Worm (Caenorhabditis elegans) whole organism, L4/young adult: ENCODE data around the gene B0001.2.
A peak's percentile ranks its signal among the peaks of the same experiment; 100 is the strongest.
"Not testable (repeated sequence)": the region's sequence is repeated elsewhere in the genome, so short reads cannot be mapped to it uniquely, and the experiment has no call there.

Source experiments
- W03F9.2 ChIP-seq: fragments of 150-350 bp; optimal IDR thresholded peaks from 2 replicates; lab custom pipeline; 2014; ENCODE audit warnings: missing biosample characterization, missing genetic modification characterization
- dao-5 ChIP-seq: sonication (generic microtip); optimal IDR thresholded peaks from 2 replicates; lab custom pipeline; 2016; ENCODE audit warnings: missing genotype, missing genetic modification characterization, moderate library complexity, missing compliant biosample characterization
- him-1 ChIP-seq: sonication (generic microtip); optimal IDR thresholded peaks from 2 replicates; lab custom pipeline; 2016; ENCODE audit warnings: missing genotype, missing genetic modification reagents, missing genetic modification characterization, missing compliant biosample characterization

Gene B0001.2

ce11 chrIV:12150877-12151276 lies at the start of gene B0001.2:
Gene B0001.2 (minus strand): TSS chrIV:12150977.
- no peak for TF ChIP-seq W03F9.2
- no peak for TF ChIP-seq dao-5 (tag; lab: Kevin White, UChicago)

DNA sequence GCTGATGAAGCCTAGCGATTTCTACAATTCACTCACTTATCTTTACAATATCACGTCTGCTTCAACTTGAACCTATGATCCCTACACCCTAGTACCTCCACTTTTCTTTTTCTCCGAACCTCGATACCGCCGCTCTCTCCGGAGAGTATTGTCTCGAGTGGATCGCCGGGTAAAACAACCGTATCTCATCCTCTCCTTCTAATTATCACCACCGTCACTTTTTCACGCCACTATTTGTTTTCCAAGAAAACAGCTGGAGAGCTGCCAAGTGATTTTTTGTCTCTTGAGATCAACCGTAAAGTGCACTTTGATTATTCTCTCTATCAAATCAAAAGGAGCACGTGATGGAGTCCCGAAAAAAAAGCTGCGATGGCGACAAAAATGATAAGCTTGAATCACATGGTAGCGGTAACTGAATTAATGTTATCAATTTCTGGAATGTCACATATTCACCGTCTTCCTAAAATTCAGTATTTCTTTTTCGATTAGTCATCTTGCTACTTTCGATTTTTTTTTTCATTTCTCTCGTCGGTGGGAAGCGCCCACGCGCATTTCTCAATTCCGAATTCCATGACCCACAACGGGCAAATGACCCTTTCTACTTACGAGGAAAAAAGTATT lies 48.9 kb upstream of the B0001.2 start:
- TF ChIP-seq W03F9.2 (no peak), him-1 (no peak), dao-5 (tag; lab: Kevin White, UChicago) (no peak)

DNA sequence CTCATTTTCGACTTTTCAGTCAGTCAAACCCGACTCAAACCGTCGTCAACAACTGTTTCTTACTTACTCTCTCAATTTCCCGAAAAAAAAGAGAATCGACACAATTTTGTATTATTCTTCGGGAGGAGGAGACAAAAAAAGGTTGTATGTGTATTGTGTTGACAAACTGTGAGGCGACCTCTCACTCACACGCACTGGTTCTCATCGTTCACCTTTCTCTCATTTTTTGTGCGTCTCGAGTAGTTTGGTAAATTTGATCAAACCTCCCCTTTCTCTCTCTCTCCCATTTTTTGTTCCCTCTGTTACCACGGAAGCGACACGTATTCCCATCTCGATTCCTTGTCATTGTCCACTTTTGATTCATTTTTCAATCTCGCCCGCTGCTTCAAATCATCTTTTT lies 48.0 kb upstream of the B0001.2 start:
- no peak for TF ChIP-seq W03F9.2
- no peak for TF ChIP-seq dao-5 (tag; lab: Kevin White, UChicago)
- no peak for TF ChIP-seq him-1

ce11 chrIV:12197679-12198078 lies 46.9 kb upstream of the B0001.2 start:
- TF ChIP-seq dao-5 (tag; lab: Kevin White, UChicago), result no peak
- TF ChIP-seq W03F9.2, result no peak
- no peak for TF ChIP-seq him-1

DNA sequence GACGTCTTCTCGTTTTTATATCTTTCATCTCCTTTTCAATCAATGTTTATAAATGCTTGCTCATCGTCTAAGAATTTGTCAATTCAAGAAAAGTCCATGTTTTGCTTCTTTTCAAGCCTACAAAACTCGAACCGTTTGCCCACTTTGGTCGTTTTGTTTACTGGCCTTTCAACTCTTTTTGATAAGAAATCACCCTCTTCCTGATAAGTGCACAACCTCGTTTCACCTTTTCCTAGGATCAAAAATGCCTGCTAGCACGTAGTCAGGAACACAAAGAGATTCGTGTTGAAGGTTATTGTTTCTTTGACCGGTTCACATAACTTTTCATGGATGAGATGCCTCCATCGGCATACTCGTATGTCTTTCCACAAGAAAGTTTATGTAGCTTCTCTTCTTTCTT lies 45.8 kb upstream of the B0001.2 start:
- no peak for TF ChIP-seq W03F9.2
- TF ChIP-seq him-1, result no peak
- no peak for TF ChIP-seq dao-5 (tag; lab: Kevin White, UChicago)

DNA sequence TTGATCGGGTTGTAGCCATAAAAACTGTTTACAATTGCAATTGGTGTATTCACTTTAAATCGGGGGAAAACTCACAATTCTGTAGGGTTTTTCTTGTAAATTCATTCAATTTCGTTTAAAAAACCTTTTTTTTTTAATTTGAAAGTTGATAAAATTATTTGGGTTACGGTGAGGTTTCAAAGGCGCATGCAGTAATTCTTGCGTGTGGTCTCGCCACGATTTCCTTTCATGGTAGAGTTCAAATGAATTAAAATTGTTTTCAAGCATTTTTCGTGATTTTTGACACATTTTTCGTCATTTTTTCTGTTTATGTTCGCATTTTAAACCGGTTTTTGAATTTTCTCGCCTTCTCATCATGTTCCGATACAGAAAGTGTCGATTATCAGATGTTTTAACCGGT lies 43.9 kb upstream of the B0001.2 start:
- no peak for TF ChIP-seq dao-5 (tag; lab: Kevin White, UChicago)
- TF ChIP-seq W03F9.2, result peak; percentile 12

DNA sequence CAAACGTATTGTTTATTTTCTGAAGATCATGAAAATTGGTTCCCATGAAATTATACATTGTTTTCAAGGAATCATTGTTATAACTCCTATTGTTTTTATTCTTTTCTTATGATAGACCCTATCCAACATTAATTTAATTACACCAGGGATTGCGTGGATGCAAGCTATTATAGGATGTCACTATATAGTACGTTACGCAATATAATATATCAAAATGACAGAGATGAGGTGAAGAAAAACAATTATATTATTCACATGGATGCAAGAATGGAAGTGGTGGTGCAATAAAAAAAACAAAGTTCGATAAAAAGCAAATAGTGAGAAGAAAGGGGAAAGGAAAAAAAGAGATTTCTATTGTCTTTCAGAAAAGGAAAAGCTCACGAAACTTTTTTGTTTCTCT lies 42.6 kb upstream of the B0001.2 start:
- TF ChIP-seq him-1 (no peak), W03F9.2 (no peak), dao-5 (tag; lab: Kevin White, UChicago) (no peak)

ce11 chrIV:12192104-12192763 lies 41.5 kb upstream of the B0001.2 start:
- TF ChIP-seq him-1 (no peak), W03F9.2 (no peak)

ce11 chrIV:12178235-12178634 lies 27.5 kb upstream of the B0001.2 start, which contains the start of gene nlr-1:
Gene nlr-1 (minus strand): TSS chrIV:12178335.
- TF ChIP-seq W03F9.2; him-1; dao-5 (tag; lab: Kevin White, UChicago): not testable (repeated sequence)

ce11 chrIV:12167944-12168343 lies 17.2 kb upstream of the B0001.2 start, which contains the start of gene F20B10.3:
Gene F20B10.3 (plus strand): TSS chrIV:12168244.
- TF ChIP-seq W03F9.2 (no peak), him-1 (no peak), dao-5 (tag; lab: Kevin White, UChicago) (no peak)

- TF ChIP-seq dao-5 (tag; lab: Kevin White, UChicago) (no peak), W03F9.2 (no peak), him-1 (no peak)
These were observed 14.8 kb upstream of the B0001.2 start for ce11 chrIV:12165432-12166078.

DNA sequence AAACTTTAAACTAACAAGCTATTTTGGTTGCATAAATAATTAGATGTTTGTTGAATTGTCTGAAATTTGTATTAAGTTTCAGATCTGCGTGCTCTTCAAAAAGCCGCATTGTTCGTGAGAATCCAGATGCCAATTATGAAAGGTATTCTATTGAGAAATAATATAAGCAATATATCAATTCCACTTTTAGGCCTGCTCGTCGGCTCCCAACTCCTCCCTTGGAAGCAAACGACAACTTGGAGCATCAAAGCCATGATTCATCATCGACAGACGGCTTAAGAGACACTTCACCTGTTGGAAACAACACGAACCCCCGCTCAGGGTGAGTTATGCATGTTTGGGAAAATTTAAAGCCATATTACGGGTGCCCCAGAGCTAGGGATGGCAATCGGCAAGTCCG lies 12.0 kb upstream of the B0001.2 start:
- no peak for TF ChIP-seq him-1
- TF ChIP-seq dao-5 (tag; lab: Kevin White, UChicago), result no peak
- TF ChIP-seq W03F9.2, result no peak

- no peak for TF ChIP-seq him-1
These were observed 9.6 kb upstream of the B0001.2 start for ce11 chrIV:12160421-12160820.

ce11 chrIV:12157915-12158314 lies 7.1 kb upstream of the B0001.2 start:
- no peak for TF ChIP-seq W03F9.2
- no peak for TF ChIP-seq him-1
- no peak for TF ChIP-seq dao-5 (tag; lab: Kevin White, UChicago)

DNA sequence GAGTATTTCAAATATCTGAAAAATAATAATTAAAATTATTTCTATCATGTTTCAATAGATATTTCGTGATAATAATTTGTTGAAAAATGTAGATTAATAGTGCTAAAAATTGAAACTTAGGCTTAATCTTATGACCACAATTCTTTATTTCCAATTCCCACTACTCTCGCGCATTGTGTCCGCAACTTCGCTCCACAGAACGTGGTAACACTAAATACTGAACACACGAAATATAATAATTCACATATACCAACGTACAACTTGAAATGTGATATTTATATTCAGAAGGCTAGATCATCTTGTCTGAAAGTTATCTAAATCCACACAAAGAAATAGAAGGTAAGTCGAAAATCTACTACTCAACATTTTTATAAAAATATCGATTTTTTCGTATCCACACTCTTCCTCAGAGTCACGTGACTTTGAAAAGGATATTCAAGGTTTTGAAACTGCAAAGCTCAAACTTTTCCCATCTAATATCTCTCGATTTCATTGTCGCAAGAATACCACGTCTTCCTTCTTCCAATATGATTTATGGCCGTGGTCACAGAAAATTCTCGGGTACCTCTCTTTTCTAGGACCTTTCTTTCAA lies 6.0 kb upstream of the B0001.2 start, which contains the start of gene eri-12:
Gene eri-12, plus strand, starts transcription at position 197 of the 592 bp plus-strand sequence.
- no peak for TF ChIP-seq dao-5 (tag; lab: Kevin White, UChicago)
- no peak for TF ChIP-seq him-1
- TF ChIP-seq W03F9.2, result no peak
